Fruit fly (Drosophila melanogaster) whole organism, embryonic: ENCODE data around the gene Prm.

ENCODE experiments used
- B-H2 ChIP-seq: fragments of 200-800 bp; sonication (Bioruptor generic); optimal IDR thresholded peaks from 2 replicates; lab custom pipeline; 2018; ENCODE audit warnings: missing biosample characterization, mild to moderate bottlenecking, missing genetic modification characterization
- CG10147 ChIP-seq: fragments of 200-800 bp; sonication (Bioruptor generic); optimal IDR thresholded peaks from 2 replicates; lab custom pipeline; 2019; ENCODE audit warnings: missing biosample characterization, mild to moderate bottlenecking, missing genetic modification characterization, moderate library complexity
- CG10565 ChIP-seq: fragments of 200-800 bp; sonication (Bioruptor generic); optimal IDR thresholded peaks from 3 replicates; lab custom pipeline; 2016; ENCODE audit warnings: missing biosample characterization, mild to moderate bottlenecking, missing genetic modification characterization
- CG13296 ChIP-seq: fragments of 200-800 bp; sonication (Bioruptor generic); optimal IDR thresholded peaks from 3 replicates; lab custom pipeline; 2018; ENCODE audit warnings: missing biosample characterization, mild to moderate bottlenecking, missing genetic modification characterization
- CG14441 ChIP-seq: fragments of 200-800 bp; sonication (Bioruptor generic); IDR thresholded peaks from 2 replicates; pipeline ENCODE4 v1.3.6; 2022; ENCODE audit warnings: missing biosample characterization, missing genetic modification characterization
- CG14710 ChIP-seq: fragments of 200-800 bp; sonication (Bioruptor generic); optimal IDR thresholded peaks from 3 replicates; lab custom pipeline; 2019; ENCODE audit warnings: missing biosample characterization, mild to moderate bottlenecking, missing genetic modification characterization, moderate library complexity
- CG15514 ChIP-seq: fragments of 200-800 bp; sonication (Bioruptor generic); optimal IDR thresholded peaks from 3 replicates; lab custom pipeline; 2017; ENCODE audit warnings: missing biosample characterization, missing genetic modification characterization, mild to moderate bottlenecking, moderate library complexity, missing genetic modification reagents
- CG1603 ChIP-seq: fragments of 200-800 bp; sonication (Bioruptor generic); optimal IDR thresholded peaks from 2 replicates; lab custom pipeline; 2019; ENCODE audit warnings: missing biosample characterization, mild to moderate bottlenecking, missing genetic modification characterization, moderate library complexity
- CG16863 ChIP-seq: fragments of 200-800 bp; sonication (Bioruptor generic); optimal IDR thresholded peaks from 3 replicates; lab custom pipeline; 2016; ENCODE audit warnings: missing biosample characterization, missing genetic modification characterization
- CG1792 ChIP-seq: fragments of 200-800 bp; sonication (Bioruptor generic); optimal IDR thresholded peaks from 2 replicates; lab custom pipeline; 2016; ENCODE audit warnings: missing biosample characterization, missing genetic modification characterization
- CG30431 ChIP-seq: fragments of 200-800 bp; sonication (Bioruptor generic); optimal IDR thresholded peaks from 2 replicates; lab custom pipeline; 2017; ENCODE audit warnings: missing biosample characterization, missing genetic modification characterization
- CG34376 ChIP-seq: fragments of 200-800 bp; sonication (Bioruptor generic); optimal IDR thresholded peaks from 2 replicates; lab custom pipeline; 2018; ENCODE audit warnings: missing biosample characterization, mild to moderate bottlenecking, missing genetic modification characterization
- CG43689 ChIP-seq: fragments of 200-800 bp; sonication (Bioruptor generic); IDR thresholded peaks from 2 replicates; pipeline ENCODE4 v1.3.6; 2022; ENCODE audit warnings: missing biosample characterization, missing genetic modification characterization
- CG4707 ChIP-seq: fragments of 200-800 bp; sonication (Bioruptor generic); optimal IDR thresholded peaks from 2 replicates; lab custom pipeline; 2018; ENCODE audit warnings: missing biosample characterization, mild to moderate bottlenecking, missing genetic modification characterization, moderate library complexity
- CG6813 ChIP-seq: fragments of 200-800 bp; sonication (Bioruptor generic); optimal IDR thresholded peaks from 2 replicates; lab custom pipeline; 2017; ENCODE audit warnings: missing biosample characterization, missing genetic modification characterization, mild to moderate bottlenecking, moderate library complexity, missing genetic modification reagents
- CG7556 ChIP-seq: fragments of 200-800 bp; sonication (Bioruptor generic); optimal IDR thresholded peaks from 2 replicates; lab custom pipeline; 2017; ENCODE audit warnings: missing biosample characterization, mild to moderate bottlenecking, missing genetic modification characterization
- CG7839 ChIP-seq: fragments of 200-800 bp; sonication (Bioruptor generic); optimal IDR thresholded peaks from 3 replicates; lab custom pipeline; 2018; ENCODE audit warnings: missing biosample characterization, mild to moderate bottlenecking, missing genetic modification characterization, moderate library complexity
- CG8089 ChIP-seq: fragments of 200-800 bp; sonication (Bioruptor generic); optimal IDR thresholded peaks from 3 replicates; lab custom pipeline; 2016; ENCODE audit warnings: missing biosample characterization, missing genetic modification characterization
- CG9215 ChIP-seq: fragments of 200-800 bp; sonication (Bioruptor generic); IDR thresholded peaks from 2 replicates; pipeline ENCODE4 v1.3.6; 2022; ENCODE audit warnings: missing biosample characterization, missing genetic modification characterization
- CG9437 ChIP-seq: fragments of 200-800 bp; sonication (Bioruptor generic); optimal IDR thresholded peaks from 2 replicates; lab custom pipeline; 2018; ENCODE audit warnings: missing biosample characterization, mild to moderate bottlenecking, missing genetic modification characterization
- CG9609 ChIP-seq: fragments of 200-800 bp; sonication (Bioruptor generic); optimal IDR thresholded peaks from 3 replicates; lab custom pipeline; 2016; ENCODE audit warnings: missing biosample characterization, missing genetic modification characterization
- CG9876 ChIP-seq: fragments of 200-800 bp; sonication (Bioruptor generic); optimal IDR thresholded peaks from 2 replicates; lab custom pipeline; 2016; ENCODE audit warnings: missing biosample characterization, missing genetic modification characterization
- Dbx ChIP-seq: fragments of 200-800 bp; sonication (Bioruptor generic); IDR thresholded peaks from 3 replicates; pipeline ENCODE4 v1.3.6; 2022; ENCODE audit warnings: missing biosample characterization, missing genetic modification characterization
- Dref ChIP-seq: fragments of 200-800 bp; sonication (Bioruptor generic); IDR thresholded peaks from 2 replicates; pipeline ENCODE4 v1.3.6; 2022; ENCODE audit warnings: missing biosample characterization, missing genetic modification characterization
- E2f1 ChIP-seq: fragments of 200-800 bp; sonication (Bioruptor generic); IDR thresholded peaks from 2 replicates; pipeline ENCODE4 v1.3.6; 2022; ENCODE audit warnings: missing biosample characterization, missing genetic modification characterization
- E2f2 ChIP-seq: fragments of 200-800 bp; sonication (Bioruptor generic); IDR thresholded peaks from 2 replicates; pipeline ENCODE4 v1.3.6; 2022; ENCODE audit warnings: missing biosample characterization, missing genetic modification characterization
- Hey ChIP-seq: fragments of 200-800 bp; sonication (Bioruptor generic); optimal IDR thresholded peaks from 3 replicates; lab custom pipeline; 2018; ENCODE audit warnings: missing biosample characterization, mild to moderate bottlenecking, missing genetic modification characterization
- Hmr ChIP-seq: fragments of 200-800 bp; sonication (Bioruptor generic); optimal IDR thresholded peaks from 3 replicates; lab custom pipeline; 2017; ENCODE audit warnings: mild to moderate bottlenecking, missing biosample characterization, missing genetic modification reagents, missing genetic modification characterization
- Hr78 ChIP-seq, 2 experiments: fragments of 200-800 bp in 1 of 2; fragments of >200 bp in 1 of 2; sonication (Bioruptor generic) in 1 of 2; optimal IDR thresholded peaks; 2 replicates each; lab custom pipeline; 2017 to 2019; ENCODE audit warnings: missing biosample characterization in 2 of 2, missing genetic modification characterization in 2 of 2, mild to moderate bottlenecking in 1 of 2, moderate library complexity in 1 of 2
- Hsf ChIP-seq: fragments of 200-800 bp; sonication (Bioruptor generic); optimal IDR thresholded peaks from 3 replicates; lab custom pipeline; 2016; ENCODE audit warnings: missing biosample characterization, missing genetic modification characterization
- MTF-1 ChIP-seq: fragments of 200-800 bp; sonication (Bioruptor generic); optimal IDR thresholded peaks from 2 replicates; lab custom pipeline; 2018; ENCODE audit warnings: missing biosample characterization, mild to moderate bottlenecking, missing genetic modification characterization, borderline replicate concordance
- Meics ChIP-seq: fragments of 200-800 bp; sonication (Bioruptor generic); optimal IDR thresholded peaks from 2 replicates; lab custom pipeline; 2017; ENCODE audit warnings: missing biosample characterization, mild to moderate bottlenecking, missing genetic modification characterization
- Mrtf ChIP-seq: fragments of 200-800 bp; sonication (Bioruptor generic); IDR thresholded peaks from 3 replicates; pipeline ENCODE4 v1.3.6; 2022; ENCODE audit warnings: missing biosample characterization, missing genetic modification characterization
- Scr ChIP-seq: fragments of 200-800 bp; sonication (Bioruptor generic); IDR thresholded peaks from 2 replicates; pipeline ENCODE4 v1.3.6; 2022; ENCODE audit warnings: missing biosample characterization, missing genetic modification characterization; ENCODE audit not compliant: partially characterized antibody
- Sin3A ChIP-seq: fragments of >200 bp; optimal IDR thresholded peaks from 2 replicates; lab custom pipeline; 2018
- Vsx1 ChIP-seq: fragments of 200-800 bp; sonication (Bioruptor generic); optimal IDR thresholded peaks from 2 replicates; lab custom pipeline; 2017; ENCODE audit warnings: missing biosample characterization, mild to moderate bottlenecking, missing genetic modification characterization, missing genetic modification reagents
- ara ChIP-seq: fragments of 200-800 bp; sonication (Bioruptor generic); IDR thresholded peaks from 2 replicates; pipeline ENCODE4 v1.3.6; 2022; ENCODE audit warnings: missing biosample characterization, missing genetic modification characterization
- bcd ChIP-seq: fragments of 200-800 bp; sonication (Bioruptor generic); optimal IDR thresholded peaks from 2 replicates; lab custom pipeline; 2017; ENCODE audit warnings: missing biosample characterization, mild to moderate bottlenecking, missing genetic modification characterization
- bsh ChIP-seq, 2 experiments: fragments of 200-800 bp; sonication (Bioruptor generic); optimal IDR thresholded peaks; 2 replicates each; lab custom pipeline; 2017 to 2018; ENCODE audit warnings: mild to moderate bottlenecking in 2 of 2, missing biosample characterization in 2 of 2, missing genetic modification characterization in 2 of 2, moderate library complexity in 1 of 2
- en ChIP-seq: fragments of 200-800 bp; sonication (Bioruptor generic); optimal IDR thresholded peaks from 2 replicates; lab custom pipeline; 2016; ENCODE audit warnings: missing biosample characterization, missing genetic modification characterization
- gfzf ChIP-seq: fragments of 200-800 bp; sonication (Bioruptor generic); optimal IDR thresholded peaks from 2 replicates; lab custom pipeline; 2016; ENCODE audit warnings: missing biosample characterization, mild to moderate bottlenecking, missing genetic modification characterization, moderate library complexity
- hb ChIP-seq: fragments of 200-800 bp; sonication (Bioruptor generic); IDR thresholded peaks from 3 replicates; pipeline ENCODE4 v1.3.6; 2022; ENCODE audit warnings: missing biosample characterization, missing genetic modification characterization; ENCODE audit not compliant: partially characterized antibody
- lab ChIP-seq: fragments of 200-800 bp; sonication (Bioruptor generic); optimal IDR thresholded peaks from 3 replicates; lab custom pipeline; 2017; ENCODE audit warnings: missing biosample characterization, missing genetic modification characterization, mild to moderate bottlenecking, moderate library complexity, missing genetic modification reagents
- oc ChIP-seq: fragments of 200-800 bp; sonication (Bioruptor generic); optimal IDR thresholded peaks from 2 replicates; lab custom pipeline; 2018; ENCODE audit warnings: missing biosample characterization, mild to moderate bottlenecking, missing genetic modification characterization, moderate library complexity
- org-1 ChIP-seq: fragments of 200-800 bp; sonication (Bioruptor generic); optimal IDR thresholded peaks from 2 replicates; lab custom pipeline; 2017; ENCODE audit warnings: missing biosample characterization, missing genetic modification characterization
- sens-2 ChIP-seq: fragments of 200-800 bp; sonication (Bioruptor generic); IDR thresholded peaks from 2 replicates; pipeline ENCODE4 v1.3.6; 2022; ENCODE audit warnings: missing biosample characterization, missing genetic modification characterization
- seq ChIP-seq: fragments of 200-800 bp; sonication (Bioruptor generic); IDR thresholded peaks from 2 replicates; pipeline ENCODE4 v1.3.6; 2022; ENCODE audit warnings: missing biosample characterization, missing genetic modification characterization
- slou ChIP-seq: fragments of 200-800 bp; sonication (Bioruptor generic); optimal IDR thresholded peaks from 3 replicates; lab custom pipeline; 2016; ENCODE audit warnings: missing biosample characterization, missing genetic modification characterization
- so ChIP-seq: fragments of 200-800 bp; sonication (Bioruptor generic); IDR thresholded peaks from 3 replicates; pipeline ENCODE4 v1.3.6; 2022; ENCODE audit warnings: missing biosample characterization, missing genetic modification characterization
- tx ChIP-seq: fragments of 200-800 bp; sonication (Bioruptor generic); optimal IDR thresholded peaks from 2 replicates; lab custom pipeline; 2016; ENCODE audit warnings: missing biosample characterization, missing genetic modification characterization
- wek ChIP-seq: fragments of 200-800 bp; sonication (Bioruptor generic); optimal IDR thresholded peaks from 3 replicates; lab custom pipeline; 2018; ENCODE audit warnings: missing biosample characterization, mild to moderate bottlenecking, missing genetic modification characterization, moderate library complexity

Gene Prm

dm6 chr3L:8689675-8690074, 55.4 kb downstream of the Prm start (continued):
- TF ChIP-seq lab (GFP tag; lab: Kevin White, UChicago) (peak; percentile 86), CG13296 (GFP tag; lab: Kevin White, UChicago) (peak; percentile 78), CG1603 (tag; lab: Kevin White, UChicago) (peak; percentile 14), Sin3A (lab: Kevin White, UChicago) (no peak), CG1792 (GFP tag; lab: Kevin White, UChicago) (no peak), tx (GFP tag; lab: Kevin White, UChicago) (no peak), gfzf (GFP tag; lab: Kevin White, UChicago) (no peak), CG14441 (no peak), oc (no peak), CG43689 (no peak), seq (GFP tag; lab: Robert Waterston, UW) (peak; percentile 52; the same call in 1 of the 2 replicates), Hr78 (GFP tag; optimal IDR thresholded peaks at IDR 0.05; lab: Kevin White, UChicago) (no peak), org-1 (GFP tag; lab: Kevin White, UChicago) (peak; percentile 43), CG16863 (GFP tag; lab: Kevin White, UChicago) (no peak), MTF-1 (GFP tag; lab: Kevin White, UChicago) (peak; percentile 61), hb (GFP tag; lab: Robert Waterston, UW) (no peak), B-H2 (peak; percentile 34), Dbx (GFP tag; lab: Robert Waterston, UW) (peak; percentile 53; the same call in 1 of the 3 replicates), CG9876 (GFP tag; lab: Kevin White, UChicago) (no peak), E2f2 (GFP tag; lab: Robert Waterston, UW) (no peak), CG9609 (no peak), CG34376 (peak; percentile 7), Scr (GFP tag; lab: Robert Waterston, UW) (no peak), Mrtf (GFP tag; lab: Robert Waterston, UW) (no peak), en (no peak), bcd (GFP tag; lab: Kevin White, UChicago) (peak; percentile 37), CG9437 (no peak), CG7556 (GFP tag; lab: Kevin White, UChicago) (peak; percentile 31), Hsf (GFP tag; lab: Kevin White, UChicago) (no peak), Meics (GFP tag; lab: Kevin White, UChicago) (peak; percentile 64), CG30431 (GFP tag; lab: Kevin White, UChicago) (no peak), CG7839 (tag; lab: Kevin White, UChicago) (peak; percentile 19), CG6813 (peak; percentile 76), slou (peak; percentile 40), ara (GFP tag; lab: Robert Waterston, UW) (0 out of 2 replicates have a peak, but pooled peaks have one; percentile 11), CG10565 (GFP tag; lab: Kevin White, UChicago) (no peak), sens-2 (GFP tag; lab: Robert Waterston, UW) (no peak), Hmr (GFP tag; lab: Kevin White, UChicago) (peak; percentile 73), so (0 out of 3 replicates have a peak, but pooled peaks have one; percentile 32), E2f1 (GFP tag; lab: Robert Waterston, UW) (no peak; the same call in 1 of the 2 replicates), wek (GFP tag; lab: Kevin White, UChicago) (peak; percentile 5), Dref (GFP tag; lab: Robert Waterston, UW) (no peak), bsh (GFP tag; optimal IDR thresholded peaks at IDR 0.05; lab: Kevin White, UChicago) (no peak), CG9215 (no peak), CG14710 (tag; lab: Kevin White, UChicago) (no peak), Vsx1 (GFP tag; lab: Kevin White, UChicago) (peak; percentile 80), CG4707 (GFP tag; lab: Kevin White, UChicago) (no peak), CG15514 (GFP tag; lab: Kevin White, UChicago) (peak; percentile 80), CG10147 (GFP tag; lab: Kevin White, UChicago) (peak; percentile 9), CG8089 (GFP tag; lab: Kevin White, UChicago) (no peak), Hey (tag; lab: Kevin White, UChicago) (peak; percentile 23)
